Worm (Caenorhabditis elegans) whole organism, young adult: Measurements from ENCODE around the gene Y55F3AM.21.
A peak's percentile ranks its signal among the peaks of the same experiment; 100 is the strongest.

ENCODE experiments used
- F33H1.4 ChIP-seq: fragments of 200-800 bp; sonication (Bioruptor generic); IDR thresholded peaks from 2 replicates; pipeline ENCODE4 v1.3.6; 2022; ENCODE audit warnings: missing genetic modification reagents, missing genetic modification characterization, missing compliant biosample characterization
- K11D2.4 ChIP-seq: fragments of 200-800 bp; sonication (Bioruptor generic); IDR thresholded peaks from 2 replicates; pipeline ENCODE4 v1.3.6; 2022; ENCODE audit warnings: missing genetic modification reagents, missing genetic modification characterization, missing compliant biosample characterization
- K12H6.12 ChIP-seq: fragments of 200-800 bp; sonication (Bioruptor generic); optimal IDR thresholded peaks from 2 replicates; lab custom pipeline; 2018; ENCODE audit warnings: mild to moderate bottlenecking, missing genetic modification characterization, missing compliant biosample characterization
- Y53G8AR.9 ChIP-seq: fragments of 200-800 bp; sonication (Bioruptor generic); conservative IDR thresholded peaks from 2 replicates; pipeline ENCODE4 v1.3.6; 2022; ENCODE audit warnings: missing genetic modification reagents, missing genetic modification characterization, missing compliant biosample characterization
- Y95B8A.8 ChIP-seq: fragments of 200-800 bp; sonication (Bioruptor generic); IDR thresholded peaks from 2 replicates; pipeline ENCODE4 v1.3.6; 2022; ENCODE audit warnings: missing genetic modification reagents, missing genetic modification characterization, missing compliant biosample characterization
- akir-1 ChIP-seq: fragments of 200-800 bp; sonication (Bioruptor generic); optimal IDR thresholded peaks from 2 replicates; lab custom pipeline; 2018; ENCODE audit warnings: mild to moderate bottlenecking, missing genetic modification characterization, moderate library complexity, missing compliant biosample characterization
- athp-1 ChIP-seq: sonication (generic microtip); optimal IDR thresholded peaks from 2 replicates; lab custom pipeline; 2017; ENCODE audit warnings: mild to moderate bottlenecking, missing genetic modification characterization, missing compliant biosample characterization
- attf-3 ChIP-seq: fragments of 200-800 bp; sonication (Bioruptor generic); conservative IDR thresholded peaks from 2 replicates; pipeline ENCODE4 v1.3.6; 2022; ENCODE audit warnings: missing genetic modification reagents, missing genetic modification characterization, missing compliant biosample characterization
- attf-5 ChIP-seq: fragments of 200-800 bp; sonication (Bioruptor generic); optimal IDR thresholded peaks from 2 replicates; lab custom pipeline; 2018; ENCODE audit warnings: mild to moderate bottlenecking, missing genetic modification characterization, missing compliant biosample characterization
- bed-2 ChIP-seq: fragments of 200-800 bp; sonication (Bioruptor generic); IDR thresholded peaks from 2 replicates; pipeline ENCODE4 v1.3.6; 2022; ENCODE audit warnings: missing genetic modification reagents, missing genetic modification characterization, missing compliant biosample characterization
- cebp-1 ChIP-seq, 2 experiments: fragments of 200-800 bp in 1 of 2; sonication (Bioruptor generic) in 1 of 2; sonication (generic microtip) in 1 of 2; IDR thresholded peaks in 1 of 2; optimal IDR thresholded peaks in 1 of 2; 2 replicates each; pipeline versions ENCODE4 v1.3.6 to Lab custom; 2017 to 2022; ENCODE audit warnings: missing compliant biosample characterization in 2 of 2, missing genetic modification characterization in 2 of 2, mild to moderate bottlenecking in 1 of 2, missing genetic modification reagents in 1 of 2, moderate library complexity in 1 of 2
- chd-7 ChIP-seq: sonication (generic microtip); optimal IDR thresholded peaks from 2 replicates; lab custom pipeline; 2016; ENCODE audit warnings: mild to moderate bottlenecking, missing genetic modification characterization, moderate library complexity, missing compliant biosample characterization
- dox-1 ChIP-seq: fragments of 200-800 bp; sonication (Bioruptor generic); IDR thresholded peaks from 2 replicates; pipeline ENCODE4 v1.3.6; 2022; ENCODE audit warnings: missing genetic modification reagents, missing genetic modification characterization, missing compliant biosample characterization
- efl-1 ChIP-seq: fragments of 150-350 bp; optimal IDR thresholded peaks from 2 replicates; lab custom pipeline; 2014; ENCODE audit warnings: missing biosample characterization, missing genetic modification reagents, missing genetic modification characterization
- hlh-26 ChIP-seq: fragments of 200-800 bp; sonication (Bioruptor generic); conservative IDR thresholded peaks from 2 replicates; pipeline ENCODE4 v1.3.6; 2022; ENCODE audit warnings: missing genetic modification reagents, missing genetic modification characterization, missing compliant biosample characterization
- hsf-1 ChIP-seq: fragments of 200-800 bp; sonication (Bioruptor generic); IDR thresholded peaks from 2 replicates; pipeline ENCODE4 v1.3.6; 2022; ENCODE audit warnings: missing genetic modification reagents, missing genetic modification characterization, missing compliant biosample characterization
- lin-35 ChIP-seq, 3 experiments: fragments of 150-350 bp in 2 of 3; sonication (generic microtip) in 1 of 3; optimal IDR thresholded peaks; 2 replicates each; lab custom pipeline; 2014 to 2018; ENCODE audit warnings: missing biosample characterization in 3 of 3, missing genetic modification characterization in 3 of 3, missing genetic modification reagents in 3 of 3
- lin-40 ChIP-seq: sonication (generic microtip); optimal IDR thresholded peaks from 2 replicates; lab custom pipeline; 2016; ENCODE audit warnings: missing genetic modification characterization, mild to moderate bottlenecking, missing compliant biosample characterization, missing genotype, missing genetic modification reagents
- lin-54 ChIP-seq: fragments of 200-800 bp; sonication (Bioruptor generic); optimal IDR thresholded peaks from 2 replicates; lab custom pipeline; 2018; ENCODE audit warnings: mild to moderate bottlenecking, missing genetic modification characterization, missing compliant biosample characterization
- lir-1 ChIP-seq: fragments of 200-800 bp; sonication (Bioruptor generic); conservative IDR thresholded peaks from 2 replicates; pipeline ENCODE4 v1.3.6; 2022; ENCODE audit warnings: missing genetic modification reagents, missing genetic modification characterization, missing compliant biosample characterization
- lsl-1 ChIP-seq: fragments of 200-800 bp; sonication (Bioruptor generic); optimal IDR thresholded peaks from 2 replicates; lab custom pipeline; 2018; ENCODE audit warnings: mild to moderate bottlenecking, missing genetic modification characterization, moderate library complexity, missing compliant biosample characterization
- madf-6 ChIP-seq: fragments of 200-800 bp; sonication (Bioruptor generic); IDR thresholded peaks from 2 replicates; pipeline ENCODE4 v1.3.6; 2022; ENCODE audit warnings: missing genetic modification reagents, missing genetic modification characterization, missing compliant biosample characterization
- mcd-1 ChIP-seq: fragments of 200-800 bp; sonication (Bioruptor generic); IDR thresholded peaks from 2 replicates; pipeline ENCODE4 v1.3.6; 2022; ENCODE audit warnings: missing genetic modification reagents, missing genetic modification characterization, missing compliant biosample characterization
- mxl-1 ChIP-seq: sonication (generic microtip); optimal IDR thresholded peaks from 2 replicates; lab custom pipeline; 2016; ENCODE audit warnings: missing genetic modification characterization, missing compliant biosample characterization
- nfyb-1 ChIP-seq: fragments of 200-800 bp; sonication (Bioruptor generic); IDR thresholded peaks from 2 replicates; pipeline ENCODE4 v1.3.6; 2022; ENCODE audit warnings: missing genetic modification reagents, missing genetic modification characterization, missing compliant biosample characterization
- rpc-1 ChIP-seq, 2 experiments: fragments of 150-350 bp in 1 of 2; sonication (generic microtip) in 1 of 2; optimal IDR thresholded peaks; 2 replicates each; lab custom pipeline; 2014 to 2018; ENCODE audit warnings: missing biosample characterization in 1 of 2, missing genetic modification characterization in 1 of 2, missing genetic modification reagents in 1 of 2, missing genotype in 1 of 2
- sdz-38 ChIP-seq: sonication (generic microtip); optimal IDR thresholded peaks from 2 replicates; lab custom pipeline; 2016; ENCODE audit warnings: missing genotype, missing genetic modification characterization, missing compliant biosample characterization
- snpc-1.1 ChIP-seq: sonication (generic microtip); optimal IDR thresholded peaks from 2 replicates; lab custom pipeline; 2017; ENCODE audit warnings: missing genetic modification characterization, mild to moderate bottlenecking, missing compliant biosample characterization, antibody characterized with exemption, moderate library complexity, missing genotype, missing genetic modification reagents; ENCODE audit not compliant: insufficient read depth
- somi-1 ChIP-seq: fragments of 200-800 bp; sonication (Bioruptor generic); optimal IDR thresholded peaks from 2 replicates; lab custom pipeline; 2018; ENCODE audit warnings: mild to moderate bottlenecking, missing genetic modification characterization, missing compliant biosample characterization
- tbp1 ChIP-seq: fragments of 200-800 bp; sonication (Bioruptor generic); optimal IDR thresholded peaks from 2 replicates; lab custom pipeline; 2018; ENCODE audit warnings: mild to moderate bottlenecking, missing genetic modification characterization, missing compliant biosample characterization
- zfh-2 ChIP-seq: fragments of 200-800 bp; sonication (Bioruptor generic); conservative IDR thresholded peaks from 2 replicates; pipeline ENCODE4 v1.3.6; 2022; ENCODE audit warnings: missing genetic modification reagents, missing genetic modification characterization, missing compliant biosample characterization
- ztf-18 ChIP-seq: sonication (generic microtip); optimal IDR thresholded peaks from 2 replicates; lab custom pipeline; 2016; ENCODE audit warnings: missing genotype, mild to moderate bottlenecking, missing genetic modification characterization, missing compliant biosample characterization
- ztf-28 ChIP-seq: fragments of 200-800 bp; sonication (Bioruptor generic); IDR thresholded peaks from 2 replicates; pipeline ENCODE4 v1.3.6; 2022; ENCODE audit warnings: missing genetic modification reagents, missing genetic modification characterization, missing compliant biosample characterization

The Y55F3AM.21 gene

DNA sequence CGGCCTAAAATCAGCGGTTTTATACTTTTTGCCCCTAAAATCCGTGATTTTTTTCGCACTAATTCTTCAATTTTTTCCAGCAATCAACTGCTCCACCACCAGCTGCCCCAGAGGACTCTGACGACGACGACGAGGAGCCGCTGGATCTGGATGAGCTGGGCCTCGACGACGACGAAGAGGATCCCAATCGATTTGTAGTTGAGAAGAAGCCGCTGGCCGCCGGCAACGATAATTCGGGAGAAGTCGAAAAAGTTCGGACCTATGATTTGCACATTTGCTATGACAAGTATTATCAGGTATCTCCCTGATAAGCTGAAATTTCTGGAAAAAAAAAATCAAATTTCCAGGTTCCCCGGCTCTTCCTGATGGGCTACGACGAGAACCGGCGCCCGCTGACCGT is 39.7 kb downstream of the Y55F3AM.21 start:
- TF ChIP-seq zfh-2 (GFP tag; lab: Robert Waterston, UW) (peak; percentile 61), hsf-1 (GFP tag; lab: Robert Waterston, UW) (0 out of 2 replicates have a peak, but pooled peaks have one; percentile 15), chd-7 (no peak), K11D2.4 (GFP tag; lab: Robert Waterston, UW) (no peak), lin-35 (GFP tag; optimal IDR thresholded peaks at IDR 0.05; lab: Kevin White, UChicago) (no peak)

DNA sequence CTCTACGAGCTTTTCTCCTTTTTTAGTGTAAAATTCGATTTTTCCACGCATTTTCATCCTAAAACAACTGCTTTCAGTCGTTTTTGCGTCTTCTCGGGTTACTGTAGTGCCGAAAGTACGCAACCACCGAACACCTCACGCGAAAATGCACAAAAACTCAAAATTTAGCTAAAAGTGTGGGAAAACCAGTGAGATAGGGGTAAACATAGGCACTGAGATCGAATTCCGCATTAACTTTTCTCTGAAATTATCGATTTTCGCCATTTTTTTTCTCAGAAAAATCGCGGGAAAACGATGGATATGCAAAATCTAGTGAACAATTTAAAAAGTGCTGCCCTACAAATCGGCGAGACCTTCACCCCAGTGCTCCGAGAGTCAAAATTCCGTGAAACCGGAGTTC is 41.3 kb downstream of the Y55F3AM.21 start, which contains the start of gene atg-3:
Gene atg-3 (plus strand): TSS at position 301 of the 400 bp plus-strand sequence.
- TF ChIP-seq tbp1 (GFP tag; lab: Kevin White, UChicago) (no peak), hlh-26 (GFP tag; lab: Robert Waterston, UW) (no peak), sdz-38 (tag; lab: Kevin White, UChicago) (no peak), mcd-1 (no peak), bed-2 (no peak), ztf-18 (no peak), attf-3 (GFP tag; lab: Robert Waterston, UW) (no peak), lsl-1 (peak; percentile 21), athp-1 (tag; lab: Kevin White, UChicago) (no peak)

DNA sequence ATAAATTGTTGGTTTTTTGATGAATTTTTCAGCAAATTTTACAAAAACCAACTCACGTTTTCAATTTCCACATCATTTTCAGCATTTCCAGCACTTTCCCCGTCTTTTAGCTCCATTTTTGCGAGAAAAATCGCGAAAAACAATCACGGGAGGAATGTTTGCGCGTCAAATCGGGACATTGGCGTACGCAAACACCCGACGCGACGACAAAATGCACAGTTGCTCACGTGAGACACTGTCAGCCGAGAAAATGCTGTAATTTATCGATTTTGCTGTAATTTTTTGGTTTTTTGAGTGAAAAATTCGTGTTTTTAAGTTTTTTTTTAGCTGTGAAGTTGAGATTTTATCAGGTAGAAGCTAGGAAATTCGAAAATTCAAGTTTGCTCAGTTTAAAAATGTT is 41.9 kb downstream of the Y55F3AM.21 start, which contains the start of gene Y55F3AM.9:
Gene Y55F3AM.9 (minus strand): TSS at position 189 of the 400 bp plus-strand sequence.
- TF ChIP-seq lir-1 (GFP tag; lab: Robert Waterston, UW): no peak
- peak; percentile 24 for TF ChIP-seq lin-40
- no peak for TF ChIP-seq Y53G8AR.9 (GFP tag; lab: Robert Waterston, UW)
- no peak for TF ChIP-seq akir-1
- TF ChIP-seq ztf-28 (GFP tag; lab: Robert Waterston, UW): 0 out of 2 replicates have a peak, but pooled peaks have one; percentile 13
- TF ChIP-seq mxl-1 (tag; lab: Kevin White, UChicago): no peak
- TF ChIP-seq lin-54: peak; percentile 7
- TF ChIP-seq cebp-1 (GFP tag; IDR thresholded peaks at IDR 0.05; lab: Robert Waterston, UW): no peak
- TF ChIP-seq cebp-1 (tag; optimal IDR thresholded peaks at IDR 0.05; lab: Kevin White, UChicago): peak; percentile 37
- TF ChIP-seq F33H1.4: peak; percentile 52
- peak; percentile 10 for TF ChIP-seq tbp1 (GFP tag; lab: Kevin White, UChicago)
- peak; percentile 51; the same call in 1 of the 2 replicates for TF ChIP-seq madf-6 (GFP tag; lab: Robert Waterston, UW)
- 0 out of 2 replicates have a peak, but pooled peaks have one; percentile 17 for TF ChIP-seq nfyb-1 (GFP tag; lab: Robert Waterston, UW)
- no peak for TF ChIP-seq rpc-1 (optimal IDR thresholded peaks at IDR 0.05; lab: Kevin White, UChicago)
- TF ChIP-seq rpc-1 (tag; optimal IDR thresholded peaks at IDR 0.05; lab: Kevin White, UChicago): no peak
- 0 out of 2 replicates have a peak, but pooled peaks have one; percentile 39 for TF ChIP-seq dox-1
- TF ChIP-seq lin-35 (GFP tag; optimal IDR thresholded peaks at IDR 0.05; lab: Kevin White, UChicago): peak in 1 of 3 experiments; percentile 22
- TF ChIP-seq lsl-1: peak; percentile 41
- TF ChIP-seq somi-1 (GFP tag; lab: Kevin White, UChicago): no peak
- TF ChIP-seq snpc-1.1 (tag; lab: Kevin White, UChicago): peak; percentile 19
- TF ChIP-seq attf-5: peak; percentile 48
- peak; percentile 27 for TF ChIP-seq K12H6.12 (tag; lab: Kevin White, UChicago)
- TF ChIP-seq efl-1: peak; percentile 10
- TF ChIP-seq mcd-1: peak; percentile 68
- no peak for TF ChIP-seq Y95B8A.8 (GFP tag; lab: Robert Waterston, UW)

DNA sequence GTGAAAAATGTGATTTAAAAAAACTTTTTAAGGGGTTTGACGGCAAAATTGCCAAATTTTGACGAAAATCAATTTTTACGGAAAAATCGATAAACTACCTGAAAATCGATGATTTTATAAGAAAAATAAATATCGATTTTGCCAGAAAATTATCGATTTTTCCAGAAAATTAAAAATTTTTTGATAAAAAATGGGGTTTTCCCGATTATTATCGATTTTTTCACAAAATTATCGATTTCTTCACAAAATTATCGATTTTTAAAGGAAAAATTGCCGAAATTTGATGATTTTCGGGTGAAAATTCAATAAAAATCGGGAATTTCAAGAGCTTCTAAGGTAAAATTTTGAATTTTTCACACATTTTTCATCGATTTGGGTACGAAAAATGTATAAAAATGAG is 44.8 kb downstream of the Y55F3AM.21 start:
- TF ChIP-seq F33H1.4: no peak
